Fruit fly (Drosophila melanogaster): ENCODE data around the gene CG11590.

CG11590 gene

DNA sequence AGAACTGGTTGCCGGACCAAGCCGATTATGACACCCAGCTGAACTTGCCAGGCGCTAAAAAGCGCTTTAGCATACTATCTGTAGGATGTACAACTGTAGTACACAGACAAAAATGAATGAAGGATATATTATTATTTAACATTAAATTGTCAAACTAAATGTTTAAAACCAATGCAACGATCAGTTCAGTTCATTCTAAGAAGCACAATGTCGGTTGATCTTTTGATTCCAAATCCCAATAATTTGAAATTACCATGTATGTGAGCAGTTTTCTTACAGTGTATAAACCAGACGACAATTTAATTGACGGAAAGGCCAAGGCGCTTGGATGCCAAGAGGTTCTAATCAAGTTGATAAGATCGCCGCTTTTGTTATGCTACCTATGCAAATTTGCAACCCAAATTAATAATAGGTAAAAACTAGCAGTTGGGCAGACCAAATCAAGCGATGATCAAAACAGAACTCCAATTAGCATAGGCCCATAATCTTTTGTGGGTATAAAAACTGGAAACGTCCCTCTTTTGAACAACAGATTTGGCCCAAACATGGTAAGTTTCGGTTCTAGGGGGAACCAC is 30.8 kb upstream of the CG11590 start, which contains the start of gene CG12480:
Gene CG12480, plus strand, starts transcription at position 525 of the 575 bp plus-strand sequence.
- TF ChIP-seq CG10462 (GFP tag; optimal IDR thresholded peaks at IDR 0.05), result no peak
- no peak for TF ChIP-seq Hr78 (GFP tag; optimal IDR thresholded peaks at IDR 0.05)
- TF ChIP-seq sc (optimal IDR thresholded peaks at IDR 0.05), result no peak
- TF ChIP-seq sc (GFP tag; optimal IDR thresholded peaks at IDR 0.05), result no peak
- peak; percentile 0 for TF ChIP-seq Oli (tag; optimal IDR thresholded peaks at IDR 0.05)
- no peak for TF ChIP-seq crol (GFP tag; IDR thresholded peaks at IDR 0.05)
- TF ChIP-seq CG3163 (GFP tag; optimal IDR thresholded peaks at IDR 0.05), result no peak
- no peak for TF ChIP-seq Hr3 (GFP tag; optimal IDR thresholded peaks at IDR 0.05)
- TF ChIP-seq CG8388 (GFP tag; optimal IDR thresholded peaks at IDR 0.05), result no peak
- TF ChIP-seq Fer2 (tag; optimal IDR thresholded peaks at IDR 0.05), result no peak
- TF ChIP-seq CG4360 (GFP tag; IDR thresholded peaks at IDR 0.05), result no peak
- no peak for TF ChIP-seq CG6272 (GFP tag; IDR thresholded peaks at IDR 0.05)
- no peak for TF ChIP-seq ci (GFP tag; IDR thresholded peaks at IDR 0.05)
- TF ChIP-seq pho (GFP tag; optimal IDR thresholded peaks at IDR 0.05), result peak; percentile 54
- TF ChIP-seq Trl (optimal IDR thresholded peaks at IDR 0.05), result no peak
- TF ChIP-seq Trl (GFP tag; optimal IDR thresholded peaks at IDR 0.05), result peak; percentile 4
- TF ChIP-seq vfl (GFP tag; optimal IDR thresholded peaks at IDR 0.05), result no peak
- no peak for TF ChIP-seq CHES-1-like (GFP tag; optimal IDR thresholded peaks at IDR 0.05)
- no peak for TF ChIP-seq CG31365 (tag; optimal IDR thresholded peaks at IDR 0.05)
- TF ChIP-seq D19B (GFP tag; optimal IDR thresholded peaks at IDR 0.05), result no peak
- TF ChIP-seq CG12744 (GFP tag; optimal IDR thresholded peaks at IDR 0.05), result peak; percentile 24
- peak; percentile 38 for TF ChIP-seq sd (tag; optimal IDR thresholded peaks at IDR 0.05)
- TF ChIP-seq CG9817 (tag; optimal IDR thresholded peaks at IDR 0.05), result peak; percentile 59
- no peak for TF ChIP-seq CG3065 (GFP tag; optimal IDR thresholded peaks at IDR 0.05)
- no peak for TF ChIP-seq ato (GFP tag; IDR thresholded peaks at IDR 0.05; ENCODE audit: partially characterized antibody)
- no peak for TF ChIP-seq nau (GFP tag; optimal IDR thresholded peaks at IDR 0.05)
- TF ChIP-seq D19A (tag; optimal IDR thresholded peaks at IDR 0.05), result no peak
- peak; percentile 40 for TF ChIP-seq CG30403 (GFP tag; optimal IDR thresholded peaks at IDR 0.05)
- no peak for TF ChIP-seq CG12236 (GFP tag; optimal IDR thresholded peaks at IDR 0.05)
- no peak for TF ChIP-seq kah (GFP tag; optimal IDR thresholded peaks at IDR 0.05)
- TF ChIP-seq CG12219 (GFP tag; optimal IDR thresholded peaks at IDR 0.05), result peak; percentile 3
- TF ChIP-seq CG10565 (GFP tag; optimal IDR thresholded peaks at IDR 0.05), result no peak
- no peak for TF ChIP-seq Hey (tag; optimal IDR thresholded peaks at IDR 0.05)
- peak; percentile 26 for TF ChIP-seq CG12391 (tag; optimal IDR thresholded peaks at IDR 0.05)
- peak; percentile 31 for TF ChIP-seq mirr (GFP tag; optimal IDR thresholded peaks at IDR 0.05)
- peak; percentile 16 for TF ChIP-seq CG6813 (GFP tag; optimal IDR thresholded peaks at IDR 0.05)
- peak; percentile 73 for TF ChIP-seq grau (tag; optimal IDR thresholded peaks at IDR 0.05)
- peak; percentile 4 for TF ChIP-seq CG7556 (GFP tag; optimal IDR thresholded peaks at IDR 0.05)
- TF ChIP-seq CG4854 (GFP tag; optimal IDR thresholded peaks at IDR 0.05), result no peak
- no peak for TF ChIP-seq CG4820 (GFP tag; optimal IDR thresholded peaks at IDR 0.05)
- TF ChIP-seq CG8290 (GFP tag; optimal IDR thresholded peaks at IDR 0.05), result no peak
- TF ChIP-seq CG8290 (tag; optimal IDR thresholded peaks at IDR 0.05), result peak in 1 of 2 experiments; percentile 76
- TF ChIP-seq CG6175 (GFP tag; IDR thresholded peaks at IDR 0.05), result peak; percentile 37; the same call in 1 of the 3 replicates
- TF ChIP-seq CG13624 (GFP tag; optimal IDR thresholded peaks at IDR 0.05), result peak; percentile 51
- no peak for TF ChIP-seq CG1602 (GFP tag; optimal IDR thresholded peaks at IDR 0.05)
- TF ChIP-seq MTF-1 (GFP tag; optimal IDR thresholded peaks at IDR 0.05; ENCODE audit: borderline replicate concordance), result no peak
- TF ChIP-seq ab (GFP tag; optimal IDR thresholded peaks at IDR 0.05), result no peak
- TF ChIP-seq CG2202 (tag; optimal IDR thresholded peaks at IDR 0.05), result no peak
- 0 out of 2 replicates have a peak, but pooled peaks have one; percentile 15 for TF ChIP-seq Drgx (GFP tag; IDR thresholded peaks at IDR 0.05)
- TF ChIP-seq CG10959 (GFP tag; IDR thresholded peaks at IDR 0.05), result no peak
- TF ChIP-seq CG17802 (tag; optimal IDR thresholded peaks at IDR 0.05), result no peak
- peak; percentile 48 for TF ChIP-seq CG6689 (GFP tag; IDR thresholded peaks at IDR 0.05)

All from whole organism, embryonic.